Worm (Caenorhabditis elegans): ENCODE results near the gene T13G4.4.

DNA sequence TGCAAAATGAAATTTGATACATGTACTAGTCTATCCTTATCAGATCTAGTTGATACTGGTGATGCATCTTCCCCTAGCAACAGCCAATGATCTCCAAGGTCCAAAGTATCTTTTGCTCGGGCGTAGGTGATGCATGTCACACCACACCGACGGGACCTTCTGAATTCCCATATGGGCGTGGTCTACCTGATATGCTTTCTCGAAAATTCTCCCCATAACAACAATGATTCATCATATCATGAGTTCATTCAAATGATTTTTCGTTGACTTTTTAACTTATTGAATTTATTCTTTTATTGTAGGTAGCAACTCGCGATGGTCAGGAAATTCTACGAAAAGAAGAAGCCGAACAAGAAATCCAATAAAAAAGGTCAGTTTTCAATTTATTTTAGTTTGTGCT lies 17.6 kb upstream of the T13G4.4 start, which contains the start of gene C46H3.1:
- no peak for TF ChIP-seq nhr-11 (tag; optimal IDR thresholded peaks at IDR 0.05)
- TF ChIP-seq elt-3 (tag; optimal IDR thresholded peaks at IDR 0.05): no peak
- no peak for TF ChIP-seq elt-2 (tag; optimal IDR thresholded peaks at IDR 0.05)
- no peak for TF ChIP-seq egl-27 (tag; optimal IDR thresholded peaks at IDR 0.05)
